Fruit fly (Drosophila melanogaster): Measurements from ENCODE around the gene Lasp.
A peak's percentile ranks its signal among the peaks of the same experiment; 100 is the strongest.

The Lasp gene

DNA sequence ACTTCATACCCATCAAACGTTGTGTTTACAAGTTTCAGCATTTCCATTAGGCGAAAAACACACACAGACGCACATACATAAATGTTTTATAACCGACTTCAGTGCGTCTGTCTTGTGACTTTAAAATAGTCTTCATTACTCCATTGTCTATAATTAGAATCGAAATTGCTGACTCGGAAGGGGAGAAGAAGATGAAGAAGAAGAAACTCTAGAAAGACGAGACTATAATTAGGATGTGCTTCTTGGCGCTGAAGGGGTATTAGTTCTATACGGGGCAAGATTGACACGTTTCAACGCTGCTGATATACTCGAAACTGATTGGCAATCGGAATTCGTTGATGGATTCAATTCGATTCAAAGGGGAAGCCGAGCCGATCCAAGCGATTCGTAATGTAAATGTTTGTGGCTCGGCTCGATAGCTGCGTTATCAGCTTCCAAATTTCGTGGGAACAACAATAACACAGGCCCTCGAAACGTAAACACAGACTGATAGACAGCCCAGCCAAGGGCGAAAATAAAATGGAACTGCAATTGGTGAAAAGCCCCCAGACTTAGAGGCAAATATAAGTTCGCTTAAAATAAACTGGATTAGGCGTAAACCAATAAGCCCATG is 2.6 kb downstream of the Lasp start:
- TF ChIP-seq fkh (GFP tag; optimal IDR thresholded peaks at IDR 0.05) (peak; percentile 74), svp (GFP tag) (no peak)

DNA sequence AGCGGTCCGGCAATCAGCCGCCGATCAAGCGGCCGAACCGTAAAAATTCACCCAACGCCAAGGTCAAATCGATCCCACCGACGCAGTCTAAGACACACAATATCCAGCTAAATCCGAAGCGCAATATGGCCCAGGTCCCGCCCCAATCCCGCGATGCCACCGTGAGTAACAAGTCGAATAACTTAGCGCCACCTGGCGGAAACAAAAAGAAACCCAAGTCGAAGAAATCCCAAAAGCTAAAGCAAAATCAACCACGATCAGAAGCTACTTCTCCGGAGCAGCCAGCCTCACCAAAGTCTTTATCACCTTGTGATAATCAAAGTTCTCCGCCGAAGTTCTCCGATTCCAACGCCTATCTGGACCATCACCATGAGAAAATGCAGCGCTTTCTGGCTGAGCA is 5.8 kb downstream of the Lasp start:
- TF ChIP-seq dac (GFP tag; optimal IDR thresholded peaks at IDR 0.05), result no peak
- no peak for TF ChIP-seq CG11294 (GFP tag; IDR thresholded peaks at IDR 0.05)
- no peak for TF ChIP-seq CG10669 (GFP tag; optimal IDR thresholded peaks at IDR 0.05)
- TF ChIP-seq CG4318 (GFP tag; optimal IDR thresholded peaks at IDR 0.05), result no peak
- TF ChIP-seq dsx (GFP tag; optimal IDR thresholded peaks at IDR 0.05; ENCODE audit: poor library complexity, severe bottlenecking), result no peak
- no peak for TF ChIP-seq CG8119 (GFP tag; IDR thresholded peaks at IDR 0.05)
- no peak for TF ChIP-seq spab (GFP tag; optimal IDR thresholded peaks at IDR 0.05)
- no peak for TF ChIP-seq eg (GFP tag; IDR thresholded peaks at IDR 0.05)
- TF ChIP-seq fkh (GFP tag; optimal IDR thresholded peaks at IDR 0.05), result no peak
- no peak for TF ChIP-seq CG8632 (GFP tag; optimal IDR thresholded peaks at IDR 0.05)
- no peak for TF ChIP-seq fd85E (GFP tag; optimal IDR thresholded peaks at IDR 0.05)
- no peak for TF ChIP-seq Eip75B (GFP tag; optimal IDR thresholded peaks at IDR 0.05)
- TF ChIP-seq CG6808 (GFP tag; optimal IDR thresholded peaks at IDR 0.05), result no peak
- no peak for TF ChIP-seq CG6792 (GFP tag; optimal IDR thresholded peaks at IDR 0.05)
- no peak for TF ChIP-seq CG11902 (GFP tag; optimal IDR thresholded peaks at IDR 0.05)
- no peak for TF ChIP-seq CG6276 (GFP tag; optimal IDR thresholded peaks at IDR 0.05)
- no peak for TF ChIP-seq CG16779 (tag; optimal IDR thresholded peaks at IDR 0.05)

dm6 chr3L:16704673-16705072 is 6.8 kb downstream of the Lasp start, which contains the start of gene CG9692:
TSS of gene CG9692 (plus strand) at chr3L:16704973.
- TF ChIP-seq dsx (GFP tag; optimal IDR thresholded peaks at IDR 0.05; ENCODE audit: poor library complexity, severe bottlenecking) (no peak), CG4318 (GFP tag; optimal IDR thresholded peaks at IDR 0.05) (no peak), achi (GFP tag; optimal IDR thresholded peaks at IDR 0.05) (no peak), CG16779 (tag; optimal IDR thresholded peaks at IDR 0.05) (no peak)

DNA sequence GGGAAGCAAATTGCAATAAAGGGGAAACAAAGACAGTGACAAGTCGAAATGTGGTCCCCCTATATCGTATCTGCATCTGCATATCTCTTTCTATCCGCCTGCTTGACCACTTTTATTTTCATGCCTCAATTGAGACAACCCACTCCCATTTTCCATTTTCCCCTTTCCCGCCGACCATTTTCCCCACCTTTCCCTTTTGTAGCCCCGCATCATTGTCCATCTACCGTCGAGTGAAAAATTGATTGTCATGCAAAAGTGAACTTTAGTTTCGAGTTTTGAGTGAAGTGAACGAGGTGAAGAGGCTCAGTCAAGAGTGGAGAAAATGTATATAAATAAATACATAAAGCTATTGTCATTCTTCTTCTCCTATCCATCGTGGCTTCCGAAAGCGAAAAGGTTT is 7.2 kb downstream of the Lasp start:
- TF ChIP-seq Eip78C (GFP tag), result peak; percentile 40
- no peak for TF ChIP-seq CG6854 (GFP tag; optimal IDR thresholded peaks at IDR 0.05)

dm6 chr3L:16702866-16703265 is 8.6 kb downstream of the Lasp start:
- TF ChIP-seq fkh (GFP tag; optimal IDR thresholded peaks at IDR 0.05) (peak; percentile 25), esn (GFP tag; optimal IDR thresholded peaks at IDR 0.05) (no peak), Hr4 (GFP tag; optimal IDR thresholded peaks at IDR 0.05) (no peak), CG7368 (GFP tag; optimal IDR thresholded peaks at IDR 0.05) (no peak), svp (GFP tag) (no peak), CG16779 (tag; optimal IDR thresholded peaks at IDR 0.05) (no peak)

dm6 chr3L:16699292-16700026 is 12.0 kb downstream of the Lasp start:
- TF ChIP-seq Hr39 (GFP tag; optimal IDR thresholded peaks at IDR 0.05), result no peak
- TF ChIP-seq fkh (GFP tag; optimal IDR thresholded peaks at IDR 0.05), result peak; percentile 60
- no peak for TF ChIP-seq Eip75B (GFP tag; optimal IDR thresholded peaks at IDR 0.05)
- peak; percentile 54 for TF ChIP-seq vri (GFP tag; optimal IDR thresholded peaks at IDR 0.05)
- no peak for TF ChIP-seq CG3032 (tag; optimal IDR thresholded peaks at IDR 0.05)

DNA sequence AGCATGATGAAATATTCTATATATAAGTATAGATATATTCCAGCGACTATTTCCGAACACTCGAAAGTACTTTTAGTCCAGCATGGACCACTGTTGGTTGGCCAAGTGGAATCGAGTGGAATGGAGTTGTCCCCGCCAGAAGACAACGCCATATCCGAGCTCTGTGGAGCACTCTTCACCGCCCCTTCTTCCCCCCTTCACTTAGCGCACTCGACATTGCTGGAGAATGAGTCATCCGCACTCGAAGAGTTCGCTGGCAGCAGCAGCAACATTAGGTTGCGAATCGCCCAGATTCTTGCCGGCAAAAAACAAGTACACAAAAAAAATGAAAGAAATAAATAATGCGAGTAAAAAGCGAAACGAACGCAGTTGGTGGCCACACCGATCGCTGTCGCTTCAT is 13.4 kb downstream of the Lasp start:
- no peak for TF ChIP-seq Sox15 (GFP tag; optimal IDR thresholded peaks at IDR 0.05)
- TF ChIP-seq CG32006 (GFP tag; optimal IDR thresholded peaks at IDR 0.05), result peak; percentile 3
- 0 out of 3 replicates have a peak, but pooled peaks have one; percentile 19 for TF ChIP-seq eg (GFP tag; IDR thresholded peaks at IDR 0.05)
- TF ChIP-seq CG11762 (GFP tag; optimal IDR thresholded peaks at IDR 0.05; ENCODE audit: insufficient read depth), result no peak
- TF ChIP-seq CG15336 (GFP tag; IDR thresholded peaks at IDR 0.05), result 0 out of 2 replicates have a peak, but pooled peaks have one; percentile 23
- TF ChIP-seq fd85E (GFP tag; optimal IDR thresholded peaks at IDR 0.05), result no peak
- TF ChIP-seq OdsH (GFP tag; optimal IDR thresholded peaks at IDR 0.05), result no peak
- TF ChIP-seq Smox (GFP tag; optimal IDR thresholded peaks at IDR 0.05), result no peak
- TF ChIP-seq Hr4 (GFP tag; optimal IDR thresholded peaks at IDR 0.05), result no peak
- TF ChIP-seq CG16779 (tag; optimal IDR thresholded peaks at IDR 0.05), result no peak
